Fruit fly (Drosophila melanogaster): ENCODE results near the gene Lsp1beta.

Gene Lsp1beta

DNA sequence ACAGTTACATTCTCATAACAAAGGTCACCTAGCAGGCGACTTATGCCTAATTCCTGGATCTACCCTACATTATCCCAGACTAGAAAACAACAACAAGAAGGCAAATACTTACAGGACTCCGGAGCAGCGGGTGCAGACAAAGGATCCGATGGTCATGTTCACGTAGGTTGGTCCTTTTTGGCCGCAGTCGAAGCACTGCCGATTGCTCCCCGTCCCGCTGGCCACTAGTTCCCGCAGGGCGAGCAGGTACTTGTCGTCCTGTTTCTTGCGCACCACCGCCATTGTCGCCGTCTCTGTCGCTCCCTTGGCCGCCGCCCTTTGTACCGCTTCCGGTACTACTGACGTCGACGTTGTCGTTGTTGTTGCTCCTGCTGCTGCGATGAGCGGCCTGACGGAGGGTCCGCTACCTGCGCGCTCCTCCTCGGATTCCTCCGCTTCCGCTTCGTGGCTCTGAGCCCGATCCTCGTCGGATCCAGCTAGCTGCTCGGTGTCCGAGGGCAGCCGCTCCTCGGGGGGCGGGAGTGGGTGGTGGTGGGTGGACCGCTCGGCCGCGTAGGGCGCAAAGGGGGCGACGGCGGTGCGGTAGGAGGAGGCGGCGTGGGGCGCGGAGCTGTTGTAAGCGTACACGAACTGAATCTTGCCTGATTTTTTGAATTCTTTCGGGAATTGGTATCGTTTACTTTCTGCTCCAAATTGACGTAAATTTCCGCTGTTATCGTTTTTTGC lies 48.4 kb upstream of the Lsp1beta start (continued):
- no peak for TF ChIP-seq bigmax (GFP tag; optimal IDR thresholded peaks at IDR 0.05)
- TF ChIP-seq sd (tag; optimal IDR thresholded peaks at IDR 0.05): no peak
- no peak for TF ChIP-seq Dek (tag; optimal IDR thresholded peaks at IDR 0.05)
- no peak for TF ChIP-seq Hmx (GFP tag; optimal IDR thresholded peaks at IDR 0.05)
- no peak for TF ChIP-seq CG1024 (GFP tag; IDR thresholded peaks at IDR 0.05)
- TF ChIP-seq so (GFP tag; IDR thresholded peaks at IDR 0.05): 0 out of 3 replicates have a peak, but pooled peaks have one; percentile 20
- no peak for TF ChIP-seq Usf (GFP tag; optimal IDR thresholded peaks at IDR 0.05)
- TF ChIP-seq Hmr (GFP tag; optimal IDR thresholded peaks at IDR 0.05): no peak
- 0 out of 3 replicates have a peak, but pooled peaks have one; percentile 18 for TF ChIP-seq CG11456 (GFP tag; IDR thresholded peaks at IDR 0.05)
- no peak for TF ChIP-seq sqz (GFP tag; optimal IDR thresholded peaks at IDR 0.05)
- TF ChIP-seq CG2120 (GFP tag; optimal IDR thresholded peaks at IDR 0.05): no peak
- no peak for TF ChIP-seq gfzf (GFP tag; optimal IDR thresholded peaks at IDR 0.05)
- no peak for TF ChIP-seq CG32532 (GFP tag; IDR thresholded peaks at IDR 0.05)
- no peak for TF ChIP-seq CG17802 (tag; optimal IDR thresholded peaks at IDR 0.05)
- no peak for TF ChIP-seq HLH4C (GFP tag; IDR thresholded peaks at IDR 0.05; ENCODE audit: partially characterized antibody)
- 0 out of 2 replicates have a peak, but pooled peaks have one; percentile 19 for TF ChIP-seq chm (GFP tag; IDR thresholded peaks at IDR 0.05)
- TF ChIP-seq Med (GFP tag): peak; percentile 62
- no peak for TF ChIP-seq CG4617 (GFP tag; optimal IDR thresholded peaks at IDR 0.05; ENCODE audit: borderline replicate concordance)
- no peak for TF ChIP-seq CG11085 (GFP tag; IDR thresholded peaks at IDR 0.05)
- TF ChIP-seq Doc2 (GFP tag; IDR thresholded peaks at IDR 0.05): no peak
- no peak for TF ChIP-seq CG10267 (tag; optimal IDR thresholded peaks at IDR 0.05)
- peak; percentile 86 for TF ChIP-seq CG15479 (GFP tag; optimal IDR thresholded peaks at IDR 0.05)
- no peak for TF ChIP-seq kah (GFP tag; optimal IDR thresholded peaks at IDR 0.05)
- TF ChIP-seq twi (tag; optimal IDR thresholded peaks at IDR 0.05): peak; percentile 21
- peak; percentile 6 for TF ChIP-seq chn (GFP tag; optimal IDR thresholded peaks at IDR 0.05)
- TF ChIP-seq jing (GFP tag; optimal IDR thresholded peaks at IDR 0.05): no peak

DNA sequence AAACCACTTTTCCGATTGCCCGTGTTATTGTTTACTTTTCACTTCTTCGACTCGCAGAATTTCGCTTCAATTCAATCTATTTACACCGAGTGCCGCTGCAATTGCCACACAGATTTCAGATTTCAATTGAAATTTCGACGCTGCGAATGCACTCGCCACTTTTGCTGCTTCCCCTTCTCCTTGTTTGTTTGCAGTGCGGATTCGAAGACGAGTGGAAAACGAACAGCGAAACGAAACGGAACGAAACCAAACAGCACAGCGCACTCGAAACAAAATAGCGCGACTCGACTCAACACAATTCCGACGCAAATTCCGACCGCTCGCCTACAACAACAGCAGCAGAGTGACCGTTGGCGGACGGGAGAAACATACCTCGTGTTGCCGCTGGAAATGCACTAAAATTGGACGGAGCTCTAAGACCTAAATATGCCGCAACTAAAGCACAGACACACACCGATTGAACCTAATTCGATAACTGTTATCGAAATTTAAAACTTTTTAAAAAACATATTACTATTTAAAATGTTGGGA lies 47.5 kb upstream of the Lsp1beta start, which contains the start of gene drongo:
Gene drongo, minus strand, starts transcription at position 345 of the 531 bp plus-strand sequence.
- 0 out of 3 replicates have a peak, but pooled peaks have one; percentile 43 for TF ChIP-seq zfh1 (GFP tag; IDR thresholded peaks at IDR 0.05)
- peak in 1 of 2 experiments; percentile 10 for TF ChIP-seq Eip74EF (GFP tag; optimal IDR thresholded peaks at IDR 0.05)
- no peak for TF ChIP-seq CG10654 (GFP tag; optimal IDR thresholded peaks at IDR 0.05)
- peak; percentile 67 for TF ChIP-seq CHES-1-like (GFP tag; optimal IDR thresholded peaks at IDR 0.05)
- peak; percentile 55 for TF ChIP-seq CG2116 (GFP tag; optimal IDR thresholded peaks at IDR 0.05)
- peak; percentile 65 for TF ChIP-seq bbx (GFP tag; IDR thresholded peaks at IDR 0.05; ENCODE audit: partially characterized antibody)
- no peak for TF ChIP-seq CG32767 (GFP tag; IDR thresholded peaks at IDR 0.05)
- no peak for TF ChIP-seq Ets65A (GFP tag)
- peak; percentile 18 for TF ChIP-seq Dip3 (GFP tag; optimal IDR thresholded peaks at IDR 0.05)
- TF ChIP-seq p53 (GFP tag; optimal IDR thresholded peaks at IDR 0.05): peak; percentile 50
- TF ChIP-seq CG2199 (GFP tag; IDR thresholded peaks at IDR 0.05): peak; percentile 73; the same call in 1 of the 3 replicates
- peak; percentile 4 for TF ChIP-seq CG7556 (GFP tag; optimal IDR thresholded peaks at IDR 0.05)
- peak; percentile 8 for TF ChIP-seq CG9876 (GFP tag; optimal IDR thresholded peaks at IDR 0.05)
- TF ChIP-seq Atf6 (GFP tag; IDR thresholded peaks at IDR 0.05): peak; percentile 34; the same call in 1 of the 2 replicates
- TF ChIP-seq sug (tag; optimal IDR thresholded peaks at IDR 0.05): peak; percentile 57
- TF ChIP-seq Dref (GFP tag; IDR thresholded peaks at IDR 0.05): peak; percentile 95
- peak; percentile 55 for TF ChIP-seq caup (GFP tag; optimal IDR thresholded peaks at IDR 0.05; ENCODE audit: severe bottlenecking)
- TF ChIP-seq wor (GFP tag; IDR thresholded peaks at IDR 0.05): no peak
- TF ChIP-seq CG14710 (tag; optimal IDR thresholded peaks at IDR 0.05): peak; percentile 51
- peak; percentile 66 for TF ChIP-seq Ets97D (GFP tag; optimal IDR thresholded peaks at IDR 0.05)
- no peak for TF ChIP-seq eyg (GFP tag; optimal IDR thresholded peaks at IDR 0.05)
- no peak for TF ChIP-seq lov (optimal IDR thresholded peaks at IDR 0.05)
- TF ChIP-seq lov (GFP tag; IDR thresholded peaks at IDR 0.05): 0 out of 3 replicates have a peak, but pooled peaks have one; percentile 11
- peak; percentile 43 for TF ChIP-seq stwl (tag; optimal IDR thresholded peaks at IDR 0.05)

Measured in whole organism, embryonic.